Worm (Caenorhabditis elegans) whole organism, early embryonic: ENCODE results near the gene ZK228.1.

Source experiments
- B0310.2 ChIP-seq: sonication (generic microtip); optimal IDR thresholded peaks from 2 replicates; lab custom pipeline; 2016; ENCODE audit warnings: mild to moderate bottlenecking, missing genetic modification characterization, missing compliant biosample characterization
- F13C5.2 ChIP-seq: sonication (generic microtip); optimal IDR thresholded peaks from 2 replicates; lab custom pipeline; 2017; ENCODE audit warnings: mild to moderate bottlenecking, missing genetic modification characterization, inconsistent platforms, missing compliant biosample characterization
- aly-1 ChIP-seq: sonication (generic microtip); optimal IDR thresholded peaks from 2 replicates; lab custom pipeline; 2016; ENCODE audit warnings: missing genetic modification characterization, missing compliant biosample characterization
- ama-1 ChIP-seq: fragments of 150-350 bp; optimal IDR thresholded peaks from 2 replicates; lab custom pipeline; 2014
- ceh-13 ChIP-seq: fragments of 200-800 bp; sonication (Bioruptor generic); optimal IDR thresholded peaks from 2 replicates; lab custom pipeline; 2018; ENCODE audit warnings: mild to moderate bottlenecking, missing genetic modification characterization, missing compliant biosample characterization
- ceh-36 ChIP-seq: sonication (generic microtip); optimal IDR thresholded peaks from 2 replicates; lab custom pipeline; 2016; ENCODE audit warnings: missing genetic modification characterization, inconsistent platforms, missing compliant biosample characterization
- ets-7 ChIP-seq: sonication (generic microtip); optimal IDR thresholded peaks from 2 replicates; lab custom pipeline; 2016; ENCODE audit warnings: missing genotype, missing genetic modification characterization, missing compliant biosample characterization
- flt-1 ChIP-seq: fragments of 200-800 bp; sonication (Bioruptor generic); IDR thresholded peaks from 2 replicates; pipeline ENCODE4 v1.3.6; 2022; ENCODE audit warnings: missing genetic modification characterization, missing compliant biosample characterization
- hmbx-1 ChIP-seq: sonication (generic microtip); optimal IDR thresholded peaks from 2 replicates; lab custom pipeline; 2016; ENCODE audit warnings: mild to moderate bottlenecking, missing genetic modification characterization, missing compliant biosample characterization
- hmg-4 ChIP-seq: fragments of 200-800 bp; sonication (Bioruptor generic); optimal IDR thresholded peaks from 2 replicates; lab custom pipeline; 2018; ENCODE audit warnings: mild to moderate bottlenecking, missing genetic modification characterization, missing compliant biosample characterization
- hnd-1 ChIP-seq: sonication (generic microtip); optimal IDR thresholded peaks from 2 replicates; lab custom pipeline; 2016; ENCODE audit warnings: missing genetic modification characterization, missing compliant biosample characterization
- pes-1 ChIP-seq: fragments of 200-800 bp; sonication (Bioruptor generic); IDR thresholded peaks from 2 replicates; pipeline ENCODE4 v1.3.6; 2022; ENCODE audit warnings: missing genetic modification reagents, missing genetic modification characterization, missing compliant biosample characterization
- scrt-1 ChIP-seq: fragments of 200-800 bp; sonication (Bioruptor generic); IDR thresholded peaks from 2 replicates; pipeline ENCODE4 v1.3.6; 2022; ENCODE audit warnings: missing genetic modification characterization, missing compliant biosample characterization
- sea-1 ChIP-seq: fragments of 200-800 bp; sonication (Bioruptor generic); conservative IDR thresholded peaks from 2 replicates; pipeline ENCODE4 v1.3.6; 2022; ENCODE audit warnings: missing genetic modification characterization, missing compliant biosample characterization
- tbx-11 ChIP-seq: fragments of 200-800 bp; sonication (Bioruptor generic); IDR thresholded peaks from 2 replicates; pipeline ENCODE4 v1.3.6; 2022; ENCODE audit warnings: missing genetic modification characterization, missing compliant biosample characterization
- tbx-37 ChIP-seq: fragments of 200-800 bp; sonication (Bioruptor generic); conservative IDR thresholded peaks from 2 replicates; pipeline ENCODE4 v1.3.6; 2022; ENCODE audit warnings: missing genetic modification reagents, missing genetic modification characterization, missing compliant biosample characterization
- tra-4 ChIP-seq: sonication (generic microtip); optimal IDR thresholded peaks from 2 replicates; lab custom pipeline; 2017; ENCODE audit warnings: missing genetic modification characterization, missing compliant biosample characterization

The ZK228.1 gene

DNA sequence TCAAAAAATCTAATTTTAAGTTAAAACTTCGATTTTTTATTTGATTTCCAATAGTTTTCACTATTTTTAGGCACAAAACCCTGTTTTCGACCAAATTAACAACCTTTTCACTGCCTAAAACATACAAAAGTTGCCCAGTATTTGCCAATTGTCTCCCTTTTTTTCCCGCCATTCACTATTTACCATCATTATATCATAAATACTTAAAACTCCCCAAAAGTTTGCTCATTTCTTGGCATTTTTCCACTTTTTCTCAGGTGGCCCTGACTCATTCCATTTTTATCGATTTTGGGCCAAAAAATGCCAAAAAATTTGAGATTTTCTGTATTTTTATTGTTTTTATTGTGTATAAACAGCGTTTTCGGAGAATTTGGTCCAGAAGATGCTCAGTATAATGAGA lies 30.2 kb upstream of the ZK228.1 start, which contains the start of gene txt-8:
Gene txt-8, plus strand, starts transcription at position 301 of the 400 bp plus-strand sequence.
- TF ChIP-seq ama-1 = no peak
- no peak for TF ChIP-seq ceh-13 (GFP tag; lab: Kevin White, UChicago)
- TF ChIP-seq B0310.2 (tag; lab: Kevin White, UChicago) = no peak
- no peak for TF ChIP-seq tbx-37 (GFP tag; lab: Robert Waterston, UW)
- no peak for TF ChIP-seq pes-1
- no peak for TF ChIP-seq hmg-4 (GFP tag; lab: Kevin White, UChicago)
- TF ChIP-seq ets-7 = no peak
- TF ChIP-seq F13C5.2 (tag; lab: Kevin White, UChicago) = no peak
- TF ChIP-seq sea-1 (GFP tag; lab: Robert Waterston, UW) = no peak
- no peak for TF ChIP-seq hmbx-1 (tag; lab: Kevin White, UChicago)
- no peak for TF ChIP-seq flt-1 (GFP tag; lab: Robert Waterston, UW)
- no peak for TF ChIP-seq scrt-1 (GFP tag; lab: Robert Waterston, UW)
- no peak for TF ChIP-seq tbx-11 (GFP tag; lab: Robert Waterston, UW)
- TF ChIP-seq hnd-1 (tag; lab: Kevin White, UChicago) = no peak
- TF ChIP-seq aly-1 = no peak
- no peak for TF ChIP-seq tra-4 (tag; lab: Kevin White, UChicago)
- no peak for TF ChIP-seq ceh-36 (tag; lab: Kevin White, UChicago)

DNA sequence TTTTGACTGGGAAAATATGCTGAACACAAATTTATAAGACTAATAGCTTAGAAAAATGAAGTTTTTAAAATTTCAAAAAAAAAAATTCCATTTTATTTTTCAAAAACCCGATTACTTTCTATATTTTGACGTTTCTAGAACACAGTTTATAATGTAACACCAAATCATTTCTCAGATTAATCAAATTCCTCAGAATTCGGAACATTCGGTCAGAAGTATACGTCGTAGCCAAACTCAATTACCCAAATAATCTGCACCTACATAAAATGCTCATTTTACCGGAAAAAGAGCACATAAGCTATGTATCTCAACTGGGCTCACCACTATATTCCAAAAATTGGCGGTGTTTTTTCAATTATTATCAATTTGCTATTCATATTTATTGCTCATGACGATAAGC lies 23.4 kb upstream of the ZK228.1 start, which contains the start of gene srj-26:
Gene srj-26, plus strand, starts transcription at position 301 of the 400 bp plus-strand sequence.
- TF ChIP-seq hmbx-1 (tag; lab: Kevin White, UChicago) (no peak), B0310.2 (tag; lab: Kevin White, UChicago) (no peak), hnd-1 (tag; lab: Kevin White, UChicago) (no peak), ceh-13 (GFP tag; lab: Kevin White, UChicago) (no peak), aly-1 (no peak), hmg-4 (GFP tag; lab: Kevin White, UChicago) (no peak), ama-1 (no peak), tra-4 (tag; lab: Kevin White, UChicago) (no peak), pes-1 (no peak)

DNA sequence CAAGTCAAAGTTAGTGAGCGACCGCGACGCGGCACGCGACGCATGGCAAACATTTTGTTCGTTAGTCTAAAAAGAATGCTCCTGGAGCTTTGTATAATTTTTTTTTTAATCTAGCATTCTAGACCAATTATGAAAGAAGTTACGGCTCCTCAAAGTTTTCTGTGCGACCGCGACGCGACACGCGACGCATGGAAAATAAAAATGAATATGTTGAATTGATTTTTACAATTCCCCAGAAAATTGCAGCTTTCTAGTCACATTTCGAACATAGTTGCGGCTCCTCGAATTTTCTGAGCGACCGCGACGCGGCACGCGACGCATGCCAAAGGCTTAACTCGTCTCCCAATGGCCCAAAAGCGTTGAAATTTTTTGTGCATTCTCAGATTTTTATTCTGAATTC lies 19.7 kb upstream of the ZK228.1 start, which contains the start of gene ZK262.4:
Gene ZK262.4, minus strand, starts transcription at position 101 of the 400 bp plus-strand sequence.
- TF ChIP-seq ama-1 (no peak), scrt-1 (GFP tag; lab: Robert Waterston, UW) (no peak), hmg-4 (GFP tag; lab: Kevin White, UChicago) (no peak), ceh-13 (GFP tag; lab: Kevin White, UChicago) (no peak), tbx-37 (GFP tag; lab: Robert Waterston, UW) (no peak), aly-1 (no peak), F13C5.2 (tag; lab: Kevin White, UChicago) (no peak), ets-7 (no peak)

DNA sequence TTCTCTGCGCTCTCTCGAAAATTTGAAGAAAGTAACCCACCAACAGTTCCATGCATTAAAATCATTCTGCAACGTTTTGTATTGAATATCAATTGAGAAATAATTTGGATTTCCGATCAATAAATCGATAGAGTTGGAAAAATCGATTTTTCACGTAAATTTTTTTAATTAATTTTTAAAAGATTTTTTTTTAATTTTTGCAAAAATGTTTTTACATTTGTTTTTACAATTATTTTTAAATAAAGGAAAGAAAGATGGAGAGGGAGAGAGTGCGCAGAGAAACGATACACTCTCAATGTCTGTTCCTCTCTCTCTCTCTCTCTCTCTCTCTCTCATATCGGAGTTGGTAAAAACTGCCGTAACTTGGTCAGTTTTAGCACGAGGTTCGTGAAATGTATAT lies 18.7 kb upstream of the ZK228.1 start, which contains the start of gene ZK262.19:
Gene ZK262.19, minus strand, starts transcription at position 101 of the 400 bp plus-strand sequence.
- no peak for TF ChIP-seq ceh-13 (GFP tag; lab: Kevin White, UChicago)
- no peak for TF ChIP-seq ceh-36 (tag; lab: Kevin White, UChicago)
- TF ChIP-seq tra-4 (tag; lab: Kevin White, UChicago) = no peak
- no peak for TF ChIP-seq flt-1 (GFP tag; lab: Robert Waterston, UW)
- no peak for TF ChIP-seq hmbx-1 (tag; lab: Kevin White, UChicago)
- TF ChIP-seq B0310.2 (tag; lab: Kevin White, UChicago) = no peak
- TF ChIP-seq tbx-11 (GFP tag; lab: Robert Waterston, UW) = no peak
- no peak for TF ChIP-seq F13C5.2 (tag; lab: Kevin White, UChicago)
- no peak for TF ChIP-seq scrt-1 (GFP tag; lab: Robert Waterston, UW)

DNA sequence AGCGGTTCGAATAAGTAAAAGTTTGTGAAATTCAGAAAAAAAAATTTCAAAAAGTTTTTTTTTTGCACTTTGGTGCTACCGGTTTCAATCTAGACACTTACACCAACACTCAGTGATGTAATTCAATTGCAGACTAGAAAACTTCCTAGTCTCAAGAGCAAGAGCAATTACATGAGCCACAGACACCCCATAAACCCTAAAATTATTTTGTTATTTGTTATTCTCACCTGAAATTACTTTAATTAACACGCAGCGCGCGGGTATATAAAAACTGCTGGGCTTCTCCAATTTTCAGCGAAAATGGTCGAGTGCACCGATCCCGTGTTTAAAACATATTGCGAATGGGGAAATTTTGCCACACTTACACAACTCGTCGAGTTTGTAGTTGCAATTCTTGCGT lies 17.9 kb upstream of the ZK228.1 start, which contains the start of gene srw-83:
Gene srw-83, plus strand, starts transcription at position 301 of the 400 bp plus-strand sequence.
- no peak for TF ChIP-seq ama-1
- TF ChIP-seq scrt-1 (GFP tag; lab: Robert Waterston, UW) = no peak
- no peak for TF ChIP-seq F13C5.2 (tag; lab: Kevin White, UChicago)
- TF ChIP-seq hmbx-1 (tag; lab: Kevin White, UChicago) = no peak
- no peak for TF ChIP-seq tra-4 (tag; lab: Kevin White, UChicago)
- no peak for TF ChIP-seq pes-1
- TF ChIP-seq tbx-37 (GFP tag; lab: Robert Waterston, UW) = no peak
- TF ChIP-seq sea-1 (GFP tag; lab: Robert Waterston, UW) = no peak
- TF ChIP-seq aly-1 = no peak
- TF ChIP-seq ets-7 = no peak
- TF ChIP-seq ceh-36 (tag; lab: Kevin White, UChicago) = no peak
- no peak for TF ChIP-seq hnd-1 (tag; lab: Kevin White, UChicago)
- no peak for TF ChIP-seq tbx-11 (GFP tag; lab: Robert Waterston, UW)
- TF ChIP-seq hmg-4 (GFP tag; lab: Kevin White, UChicago) = no peak
- TF ChIP-seq B0310.2 (tag; lab: Kevin White, UChicago) = no peak
- TF ChIP-seq ceh-13 (GFP tag; lab: Kevin White, UChicago) = no peak
- no peak for TF ChIP-seq flt-1 (GFP tag; lab: Robert Waterston, UW)

DNA sequence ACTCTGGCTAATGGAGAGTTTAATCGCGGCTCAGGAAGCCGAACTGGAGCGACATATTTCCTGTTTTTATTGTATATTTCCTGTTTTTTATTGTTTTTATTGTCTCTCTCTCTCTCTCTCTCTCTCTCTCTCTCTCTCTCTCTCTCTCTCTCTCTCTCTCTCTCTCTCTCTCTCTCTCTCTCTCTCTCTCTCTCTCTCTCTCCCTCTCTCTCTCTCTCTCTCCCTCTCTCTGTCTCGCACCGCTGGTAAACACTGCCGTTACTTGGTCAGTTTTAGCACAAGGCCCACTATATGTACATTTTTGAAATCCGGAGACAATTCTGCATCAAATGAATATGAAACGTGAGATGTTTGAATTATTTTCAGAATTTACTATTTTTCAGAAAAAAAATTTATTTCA lies 13.4 kb upstream of the ZK228.1 start:
- TF ChIP-seq tbx-11 (GFP tag; lab: Robert Waterston, UW) = no peak

DNA sequence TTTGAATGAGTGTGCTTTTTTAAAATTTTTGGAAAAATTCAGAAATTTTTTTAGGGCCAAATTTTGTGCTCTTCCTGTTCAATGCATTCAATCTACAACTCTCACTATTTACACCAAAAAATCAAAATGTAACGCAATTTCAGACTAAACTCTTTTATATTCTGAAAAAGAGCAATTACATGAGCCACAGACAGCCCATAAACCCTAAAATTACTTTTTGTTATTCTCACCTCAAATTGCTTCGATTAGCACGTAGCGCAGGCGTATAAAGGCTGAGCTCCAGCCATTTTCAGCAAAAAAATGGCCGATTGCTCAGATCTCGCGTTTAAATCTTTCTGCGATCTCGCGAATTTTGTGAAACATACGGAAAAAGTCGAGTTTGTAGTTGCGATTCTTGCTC lies 12.8 kb upstream of the ZK228.1 start, which contains the start of gene srw-82:
Gene srw-82, plus strand, starts transcription at position 301 of the 400 bp plus-strand sequence.
- no peak for TF ChIP-seq ceh-36 (tag; lab: Kevin White, UChicago)
- TF ChIP-seq ama-1 = no peak

DNA sequence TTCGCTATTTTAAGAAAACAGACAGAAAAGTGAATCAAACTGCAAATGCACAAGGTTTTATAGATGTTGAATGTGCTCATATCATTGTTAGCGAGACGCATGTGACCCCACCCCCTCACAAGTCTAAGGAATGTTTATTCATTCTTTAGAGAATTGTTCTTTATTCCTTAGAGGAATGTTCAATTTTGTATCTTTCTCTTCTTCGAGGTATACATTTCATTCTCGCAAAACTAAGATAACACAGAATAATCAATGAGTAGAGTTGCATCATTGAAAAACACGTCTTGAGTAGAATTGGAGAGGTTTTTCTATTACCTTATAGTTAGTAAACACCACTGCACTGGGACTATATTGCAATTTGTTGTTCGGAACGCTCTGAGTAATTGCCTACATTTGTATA lies 9.3 kb upstream of the ZK228.1 start, which contains the start of gene ZK262.20:
Gene ZK262.20, minus strand, starts transcription at position 101 of the 400 bp plus-strand sequence.
- no peak for TF ChIP-seq scrt-1 (GFP tag; lab: Robert Waterston, UW)
- TF ChIP-seq ets-7 = no peak
- no peak for TF ChIP-seq hnd-1 (tag; lab: Kevin White, UChicago)
- TF ChIP-seq F13C5.2 (tag; lab: Kevin White, UChicago) = no peak
- TF ChIP-seq sea-1 (GFP tag; lab: Robert Waterston, UW) = no peak
- TF ChIP-seq pes-1 = no peak
- TF ChIP-seq tbx-11 (GFP tag; lab: Robert Waterston, UW) = no peak
